Fruit fly (Drosophila melanogaster): ENCODE results near the gene dbe.

Gene dbe

DNA sequence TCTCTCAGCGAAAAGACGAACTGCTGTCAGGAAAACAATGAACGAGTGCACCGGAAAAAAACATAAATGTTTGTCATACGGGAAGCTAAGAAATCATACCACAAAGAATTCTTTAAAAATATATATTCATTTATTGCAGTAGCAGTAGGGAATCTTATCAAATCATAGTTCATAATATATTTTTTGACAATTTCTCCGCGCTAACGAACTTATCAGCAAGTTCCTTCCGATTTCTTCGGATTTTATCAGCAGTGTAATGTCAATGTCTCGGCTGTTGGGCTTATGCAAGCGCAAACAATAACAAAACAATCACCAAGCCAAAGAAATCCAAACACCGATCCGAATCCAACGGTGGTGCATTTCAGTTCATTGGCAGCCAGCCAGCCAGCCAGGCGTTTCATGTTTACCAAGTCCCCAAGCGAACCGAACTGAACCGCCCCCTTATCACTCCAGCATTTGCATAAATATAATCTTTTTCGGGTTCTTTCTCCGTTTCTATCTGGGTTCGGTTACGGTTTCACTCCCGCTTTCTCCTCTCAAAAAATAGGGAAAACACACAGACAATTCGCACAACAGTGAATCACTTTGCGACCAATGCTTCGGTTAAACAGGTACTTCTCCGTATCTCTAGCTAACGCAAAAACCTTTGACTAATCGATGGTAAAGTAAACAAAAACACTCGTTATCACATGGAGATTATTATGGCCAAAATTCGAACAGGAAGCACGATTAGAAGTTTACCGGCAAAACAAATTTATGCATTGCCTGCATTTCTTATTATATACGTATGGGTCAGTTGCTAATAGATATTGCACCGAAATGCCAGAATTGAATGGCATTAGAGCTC is 41.9 kb downstream of the dbe start:
- peak; percentile 56; the same call in 2 of the 3 replicates for TF ChIP-seq CG8119 (GFP tag; IDR thresholded peaks at IDR 0.05)
- no peak for TF ChIP-seq CG3032 (tag; optimal IDR thresholded peaks at IDR 0.05)
- TF ChIP-seq svp (GFP tag), result peak; percentile 81
- TF ChIP-seq CG15336 (GFP tag; IDR thresholded peaks at IDR 0.05), result peak; percentile 60
- no peak for TF ChIP-seq ss (GFP tag; optimal IDR thresholded peaks at IDR 0.05)
- no peak for TF ChIP-seq CG8632 (GFP tag; optimal IDR thresholded peaks at IDR 0.05)
- peak; percentile 9 for TF ChIP-seq net (GFP tag; optimal IDR thresholded peaks at IDR 0.05)
- no peak for TF ChIP-seq pdm3 (GFP tag; optimal IDR thresholded peaks at IDR 0.05)
- TF ChIP-seq lz (GFP tag; optimal IDR thresholded peaks at IDR 0.05), result peak; percentile 14
- no peak for TF ChIP-seq fd59A (GFP tag; optimal IDR thresholded peaks at IDR 0.05)
- no peak for TF ChIP-seq salr (GFP tag; optimal IDR thresholded peaks at IDR 0.05)
- TF ChIP-seq spab (GFP tag; optimal IDR thresholded peaks at IDR 0.05), result no peak
- TF ChIP-seq eg (GFP tag; IDR thresholded peaks at IDR 0.05), result no peak
- TF ChIP-seq achi (GFP tag; optimal IDR thresholded peaks at IDR 0.05), result no peak
- no peak for TF ChIP-seq fd85E (GFP tag; optimal IDR thresholded peaks at IDR 0.05)
- no peak for TF ChIP-seq Sox15 (GFP tag; optimal IDR thresholded peaks at IDR 0.05)
- no peak for TF ChIP-seq dsx (GFP tag; optimal IDR thresholded peaks at IDR 0.05; ENCODE audit: poor library complexity, severe bottlenecking)
- TF ChIP-seq CG31627 (GFP tag; optimal IDR thresholded peaks at IDR 0.05), result peak; percentile 49
- no peak for TF ChIP-seq CG32006 (GFP tag; optimal IDR thresholded peaks at IDR 0.05)
- TF ChIP-seq CG34406 (GFP tag; optimal IDR thresholded peaks at IDR 0.05), result peak; percentile 21
- TF ChIP-seq CG10631 (GFP tag; optimal IDR thresholded peaks at IDR 0.05), result no peak
- TF ChIP-seq CG1621 (tag; optimal IDR thresholded peaks at IDR 0.05), result no peak
- TF ChIP-seq Eip75B (GFP tag; optimal IDR thresholded peaks at IDR 0.05), result no peak
- peak; percentile 55 for TF ChIP-seq Sox14 (GFP tag; optimal IDR thresholded peaks at IDR 0.05)
- TF ChIP-seq CG11762 (GFP tag; optimal IDR thresholded peaks at IDR 0.05; ENCODE audit: insufficient read depth), result no peak
- TF ChIP-seq vri (GFP tag; optimal IDR thresholded peaks at IDR 0.05), result peak; percentile 93
- 0 out of 2 replicates have a peak, but pooled peaks have one; percentile 10 for TF ChIP-seq Gug (GFP tag; IDR thresholded peaks at IDR 0.05)
- peak; percentile 74 for TF ChIP-seq fkh (GFP tag; optimal IDR thresholded peaks at IDR 0.05)
- no peak for TF ChIP-seq CG3919 (GFP tag; optimal IDR thresholded peaks at IDR 0.05)
- TF ChIP-seq CG7368 (GFP tag; optimal IDR thresholded peaks at IDR 0.05), result no peak
- TF ChIP-seq cyc (GFP tag; optimal IDR thresholded peaks at IDR 0.05), result no peak
- peak; percentile 8 for TF ChIP-seq Lpt (GFP tag; optimal IDR thresholded peaks at IDR 0.05)
- TF ChIP-seq dac (GFP tag; optimal IDR thresholded peaks at IDR 0.05), result peak; percentile 32
- TF ChIP-seq Smox (GFP tag; optimal IDR thresholded peaks at IDR 0.05), result no peak
- peak; percentile 42 for TF ChIP-seq CG6792 (GFP tag; optimal IDR thresholded peaks at IDR 0.05)
- TF ChIP-seq CG8319 (GFP tag; optimal IDR thresholded peaks at IDR 0.05), result no peak
- TF ChIP-seq CG6163 (GFP tag; IDR thresholded peaks at IDR 0.05), result no peak
- peak; percentile 75 for TF ChIP-seq esn (GFP tag; optimal IDR thresholded peaks at IDR 0.05)
- TF ChIP-seq Ets21C (GFP tag; optimal IDR thresholded peaks at IDR 0.05), result peak; percentile 24
- TF ChIP-seq CG16779 (tag; optimal IDR thresholded peaks at IDR 0.05), result no peak
- TF ChIP-seq Eip78C (GFP tag), result peak; percentile 73

DNA sequence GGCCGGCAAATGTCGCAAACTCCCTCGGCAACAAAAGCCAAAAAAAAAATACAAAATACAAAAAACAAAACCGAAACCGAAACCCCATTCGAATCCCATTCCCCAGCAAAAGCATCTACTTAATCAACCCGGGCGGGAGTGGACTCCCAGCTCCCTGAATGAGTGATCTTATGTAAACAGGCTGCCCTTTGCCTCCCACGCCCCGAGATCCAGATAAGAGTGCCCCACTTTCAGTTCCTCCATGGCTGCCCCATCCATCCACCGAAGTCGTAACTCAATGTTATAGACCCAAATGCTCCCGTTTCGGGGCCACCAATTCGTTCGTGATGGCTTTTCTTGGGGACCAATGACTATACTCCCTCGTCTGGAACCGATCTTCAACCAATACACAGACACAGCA is 42.6 kb downstream of the dbe start:
- TF ChIP-seq svp (GFP tag), result peak; percentile 92
- no peak for TF ChIP-seq pdm3 (GFP tag; optimal IDR thresholded peaks at IDR 0.05)
